Worm (Caenorhabditis elegans) whole organism, L2 larva: ENCODE measurements around the gene F11C1.4.

Source experiments
- C34F6.9 ChIP-seq: fragments of 150-350 bp; optimal IDR thresholded peaks from 2 replicates; lab custom pipeline; 2014; ENCODE audit warnings: missing biosample characterization, missing genetic modification characterization
- F13H6.1 ChIP-seq: sonication (generic microtip); optimal IDR thresholded peaks from 2 replicates; lab custom pipeline; 2016; ENCODE audit warnings: missing genetic modification characterization, missing compliant biosample characterization
- R02D3.7 ChIP-seq: fragments of 150-350 bp; optimal IDR thresholded peaks from 2 replicates; lab custom pipeline; 2014; ENCODE audit warnings: missing biosample characterization, missing genetic modification characterization
- Y55F3AM.14 ChIP-seq: fragments of 200-800 bp; sonication (Bioruptor generic); optimal IDR thresholded peaks from 2 replicates; lab custom pipeline; 2018; ENCODE audit warnings: mild to moderate bottlenecking, missing genetic modification characterization, missing compliant biosample characterization
- ZK546.5 ChIP-seq: sonication (generic microtip); optimal IDR thresholded peaks from 2 replicates; lab custom pipeline; 2017; ENCODE audit warnings: missing biosample characterization, missing genetic modification characterization
- alr-1 ChIP-seq: fragments of 150-350 bp; optimal IDR thresholded peaks from 2 replicates; lab custom pipeline; 2014; ENCODE audit warnings: missing biosample characterization, missing genetic modification characterization
- aly-2 ChIP-seq: fragments of 150-350 bp; optimal IDR thresholded peaks from 2 replicates; lab custom pipeline; 2014; ENCODE audit warnings: missing biosample characterization, missing genetic modification characterization
- ama-1 ChIP-seq: fragments of 150-350 bp; optimal IDR thresholded peaks from 2 replicates; lab custom pipeline; 2018; ENCODE audit warnings: inconsistent platforms
- blmp-1 ChIP-seq: sonication (generic microtip); optimal IDR thresholded peaks from 2 replicates; lab custom pipeline; 2017; ENCODE audit warnings: missing genetic modification characterization, mild to moderate bottlenecking, missing compliant biosample characterization, antibody characterized with exemption, moderate library complexity; ENCODE audit not compliant: insufficient read depth
- ceh-16 ChIP-seq: fragments of 150-350 bp; optimal IDR thresholded peaks from 2 replicates; lab custom pipeline; 2014; ENCODE audit warnings: missing biosample characterization, missing genetic modification characterization
- ceh-82 ChIP-seq: fragments of 150-350 bp; optimal IDR thresholded peaks from 2 replicates; lab custom pipeline; 2014; ENCODE audit warnings: missing biosample characterization, missing genetic modification characterization
- crh-2 ChIP-seq: sonication (generic microtip); optimal IDR thresholded peaks from 2 replicates; lab custom pipeline; 2017; ENCODE audit warnings: missing biosample characterization, missing genetic modification characterization
- dmd-4 ChIP-seq: sonication (generic microtip); optimal IDR thresholded peaks from 2 replicates; lab custom pipeline; 2017; ENCODE audit warnings: missing biosample characterization, missing genetic modification characterization
- egl-27 ChIP-seq: sonication (generic microtip); optimal IDR thresholded peaks from 3 replicates; lab custom pipeline; 2017; ENCODE audit warnings: missing biosample characterization, missing genetic modification reagents, missing genetic modification characterization
- elt-1 ChIP-seq: fragments of 150-350 bp; optimal IDR thresholded peaks from 2 replicates; lab custom pipeline; 2014; ENCODE audit warnings: missing biosample characterization, missing genetic modification characterization
- elt-3 ChIP-seq: sonication (generic microtip); optimal IDR thresholded peaks from 2 replicates; lab custom pipeline; 2017; ENCODE audit warnings: missing biosample characterization, missing genetic modification characterization
- fos-1 ChIP-seq: fragments of 150-350 bp; optimal IDR thresholded peaks from 2 replicates; lab custom pipeline; 2014; ENCODE audit warnings: missing biosample characterization, missing genetic modification characterization
- gmeb-1 ChIP-seq: fragments of 150-350 bp; optimal IDR thresholded peaks from 2 replicates; lab custom pipeline; 2014; ENCODE audit warnings: missing biosample characterization, missing genetic modification characterization
- lin-11 ChIP-seq: fragments of 150-350 bp; sonication (generic microtip); optimal IDR thresholded peaks from 2 replicates; lab custom pipeline; 2014; ENCODE audit warnings: missing biosample characterization, missing genetic modification characterization, inconsistent platforms, mixed read lengths
- lin-13 ChIP-seq: fragments of 150-350 bp; optimal IDR thresholded peaks from 2 replicates; lab custom pipeline; 2014; ENCODE audit warnings: missing biosample characterization, missing genetic modification reagents, missing genetic modification characterization
- lin-39 ChIP-seq: fragments of 150-350 bp; optimal IDR thresholded peaks from 2 replicates; lab custom pipeline; 2014; ENCODE audit warnings: missing biosample characterization, missing genetic modification reagents, missing genetic modification characterization
- lsy-2 ChIP-seq, 2 experiments: fragments of 150-350 bp in 1 of 2; sonication (generic microtip) in 1 of 2; optimal IDR thresholded peaks; 2 replicates each; lab custom pipeline; 2014 to 2017; ENCODE audit warnings: missing biosample characterization in 2 of 2, missing genetic modification characterization in 2 of 2
- mab-5 ChIP-seq: fragments of 150-350 bp; optimal IDR thresholded peaks from 2 replicates; lab custom pipeline; 2014; ENCODE audit warnings: missing biosample characterization, missing genetic modification characterization
- mbf-1 ChIP-seq: sonication (generic microtip); optimal IDR thresholded peaks from 2 replicates; lab custom pipeline; 2017; ENCODE audit warnings: missing biosample characterization, missing genetic modification characterization
- mdl-1 ChIP-seq, 2 experiments: fragments of 150-350 bp in 1 of 2; sonication (generic microtip) in 1 of 2; optimal IDR thresholded peaks; 2 replicates each; lab custom pipeline; 2017; ENCODE audit warnings: missing biosample characterization in 2 of 2, missing genetic modification characterization in 2 of 2
- nhr-10 ChIP-seq: sonication (generic microtip); optimal IDR thresholded peaks from 2 replicates; lab custom pipeline; 2017; ENCODE audit warnings: missing biosample characterization, missing genetic modification characterization
- nhr-11 ChIP-seq: fragments of 150-350 bp; optimal IDR thresholded peaks from 2 replicates; lab custom pipeline; 2014; ENCODE audit warnings: missing biosample characterization, missing genetic modification characterization
- nhr-12 ChIP-seq: fragments of 150-350 bp; optimal IDR thresholded peaks from 2 replicates; lab custom pipeline; 2014; ENCODE audit warnings: missing biosample characterization, missing genetic modification characterization
- nhr-129 ChIP-seq: fragments of 150-350 bp; optimal IDR thresholded peaks from 2 replicates; lab custom pipeline; 2014; ENCODE audit warnings: missing biosample characterization, missing genetic modification characterization
- nhr-21 ChIP-seq: fragments of 150-350 bp; optimal IDR thresholded peaks from 2 replicates; lab custom pipeline; 2014; ENCODE audit warnings: missing biosample characterization, missing genetic modification characterization
- nhr-23 ChIP-seq: fragments of 150-350 bp; optimal IDR thresholded peaks from 2 replicates; lab custom pipeline; 2014; ENCODE audit warnings: missing biosample characterization, missing genetic modification reagents, missing genetic modification characterization
- nhr-237 ChIP-seq: fragments of 150-350 bp; optimal IDR thresholded peaks from 2 replicates; lab custom pipeline; 2014; ENCODE audit warnings: missing biosample characterization, missing genetic modification characterization
- nhr-25 ChIP-seq: fragments of 150-350 bp; sonication (generic microtip); optimal IDR thresholded peaks from 3 replicates; lab custom pipeline; 2014; ENCODE audit warnings: missing biosample characterization, missing genetic modification characterization
- nhr-6 ChIP-seq: fragments of 150-350 bp; optimal IDR thresholded peaks from 2 replicates; lab custom pipeline; 2014; ENCODE audit warnings: missing biosample characterization, missing genetic modification characterization
- nhr-77 ChIP-seq: fragments of 150-350 bp; optimal IDR thresholded peaks from 2 replicates; lab custom pipeline; 2014; ENCODE audit warnings: missing biosample characterization, missing genetic modification characterization
- peb-1 ChIP-seq: fragments of 150-350 bp; optimal IDR thresholded peaks from 2 replicates; lab custom pipeline; 2014; ENCODE audit warnings: missing biosample characterization, missing genetic modification characterization
- sem-4 ChIP-seq: fragments of 150-350 bp; optimal IDR thresholded peaks from 2 replicates; lab custom pipeline; 2014; ENCODE audit warnings: missing biosample characterization, missing genetic modification reagents, missing genetic modification characterization
- skn-1 ChIP-seq: sonication (generic microtip); optimal IDR thresholded peaks from 2 replicates; lab custom pipeline; 2017; ENCODE audit warnings: missing biosample characterization, missing genetic modification characterization
- sma-3 ChIP-seq: sonication (generic microtip); optimal IDR thresholded peaks from 2 replicates; lab custom pipeline; 2016; ENCODE audit warnings: missing genetic modification reagents, missing genetic modification characterization, missing compliant biosample characterization
- sma-9 ChIP-seq, 2 experiments: fragments of 150-350 bp in 1 of 2; sonication (generic microtip) in 1 of 2; optimal IDR thresholded peaks; 2 replicates each; lab custom pipeline; 2014 to 2016; ENCODE audit warnings: missing genetic modification characterization in 2 of 2, mild to moderate bottlenecking in 1 of 2, missing biosample characterization in 1 of 2, missing compliant biosample characterization in 1 of 2, missing genetic modification reagents in 1 of 2, moderate library complexity in 1 of 2
- snpc-4 ChIP-seq: fragments of 150-350 bp; optimal IDR thresholded peaks from 2 replicates; lab custom pipeline; 2014; ENCODE audit warnings: missing biosample characterization, missing genetic modification characterization
- unc-39 ChIP-seq: fragments of 150-350 bp; optimal IDR thresholded peaks from 2 replicates; lab custom pipeline; 2014; ENCODE audit warnings: missing biosample characterization, missing genetic modification characterization
- unc-55 ChIP-seq: fragments of 150-350 bp; sonication (generic microtip); optimal IDR thresholded peaks from 3 replicates; lab custom pipeline; 2014; ENCODE audit warnings: missing biosample characterization, missing genetic modification reagents, missing genetic modification characterization
- unc-62 ChIP-seq: fragments of 150-350 bp; optimal IDR thresholded peaks from 2 replicates; lab custom pipeline; 2014; ENCODE audit warnings: missing biosample characterization, missing genetic modification reagents, missing genetic modification characterization
- zag-1 ChIP-seq: fragments of 150-350 bp; optimal IDR thresholded peaks from 2 replicates; lab custom pipeline; 2014; ENCODE audit warnings: missing biosample characterization, missing genetic modification characterization
- ztf-1 ChIP-seq: fragments of 200-800 bp; sonication (Bioruptor generic); conservative IDR thresholded peaks from 2 replicates; pipeline ENCODE4 v1.3.6; 2022; ENCODE audit warnings: missing genetic modification characterization, missing compliant biosample characterization
- ztf-11 ChIP-seq: sonication (generic microtip); optimal IDR thresholded peaks from 2 replicates; lab custom pipeline; 2017; ENCODE audit warnings: missing biosample characterization, missing genetic modification characterization
- ztf-4 ChIP-seq: fragments of 150-350 bp; optimal IDR thresholded peaks from 2 replicates; lab custom pipeline; 2014; ENCODE audit warnings: missing biosample characterization, missing genetic modification characterization

The F11C1.4 gene

DNA sequence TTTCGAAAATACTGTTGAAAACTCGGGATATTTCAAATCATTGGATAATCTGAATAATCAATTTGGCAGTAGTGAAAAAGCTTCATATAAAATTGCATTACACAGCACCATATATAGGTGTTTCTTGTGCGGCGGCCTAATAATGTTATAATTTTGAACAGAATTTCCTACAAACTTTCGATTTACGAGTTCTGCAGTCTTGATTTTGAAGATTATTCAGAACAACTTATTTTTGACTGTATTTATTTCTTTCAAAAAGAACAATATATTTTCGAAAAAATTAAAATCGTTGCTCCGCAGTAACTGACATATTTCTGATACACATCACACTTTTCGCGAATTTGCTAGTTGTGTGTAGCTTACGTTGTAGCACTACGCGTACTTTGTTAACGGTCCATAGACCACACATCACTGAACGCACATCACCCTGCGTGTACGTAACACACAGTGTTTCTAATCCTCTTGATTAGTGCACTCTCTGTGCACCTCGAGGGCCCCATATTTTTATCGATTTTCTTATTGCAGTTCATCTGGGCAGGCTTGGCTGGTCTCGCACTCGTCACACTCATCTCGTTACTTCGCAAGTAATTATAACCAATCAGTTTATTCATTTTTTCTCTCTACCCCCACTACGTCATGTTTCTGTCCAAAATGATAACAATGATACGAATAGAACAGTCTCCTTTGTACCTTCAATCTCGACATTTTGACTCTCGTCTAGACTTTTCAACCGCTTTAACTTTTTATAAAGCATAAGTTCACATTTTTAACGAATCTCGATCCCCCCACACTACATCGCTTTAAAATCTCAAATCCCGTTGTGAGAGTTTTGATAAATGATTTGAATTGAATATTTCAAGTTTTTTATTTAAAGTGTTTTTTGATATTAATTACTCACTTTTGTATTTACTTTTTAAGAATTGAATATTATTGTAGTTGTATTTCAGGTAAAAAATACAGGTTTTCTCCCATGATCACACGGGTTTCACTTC is 14.0 kb downstream of the F11C1.4 start, which contains the start of the genes F11C1.1 and vwa-8:
Gene F11C1.1 (minus strand): TSS at position 51 of the 992 bp plus-strand sequence.
Gene vwa-8 (plus strand): TSS at position 942 of the 992 bp plus-strand sequence.
- TF ChIP-seq egl-27 (tag; lab: Kevin White, UChicago) (no peak), nhr-21 (tag; lab: Kevin White, UChicago) (peak; percentile 51), lin-11 (no peak), mbf-1 (tag; lab: Kevin White, UChicago) (no peak), unc-62 (GFP tag; lab: Kevin White, UChicago) (no peak), ztf-1 (GFP tag; lab: Robert Waterston, UW) (no peak), sem-4 (no peak), nhr-23 (tag; lab: Kevin White, UChicago) (no peak), sma-9 (GFP tag; optimal IDR thresholded peaks at IDR 0.05; lab: Kevin White, UChicago) (peak; percentile 80), sma-9 (tag; optimal IDR thresholded peaks at IDR 0.05; lab: Kevin White, UChicago) (no peak), nhr-77 (tag; lab: Kevin White, UChicago) (no peak), nhr-129 (peak; percentile 80), mab-5 (tag; lab: Kevin White, UChicago) (no peak), lsy-2 (tag; optimal IDR thresholded peaks at IDR 0.05; lab: Kevin White, UChicago) (peak in 1 of 2 experiments; percentile 43), ama-1 (lab: Kevin White, UChicago) (no peak), ceh-82 (tag; lab: Kevin White, UChicago) (no peak), dmd-4 (tag; lab: Kevin White, UChicago) (no peak), F13H6.1 (tag; lab: Kevin White, UChicago) (peak; percentile 58), ZK546.5 (no peak), fos-1 (tag; lab: Kevin White, UChicago) (no peak), Y55F3AM.14 (GFP tag; lab: Kevin White, UChicago) (no peak), ztf-11 (tag; lab: Kevin White, UChicago) (no peak), lin-13 (GFP tag; lab: Kevin White, UChicago) (peak; percentile 43), zag-1 (tag; lab: Kevin White, UChicago) (no peak), mdl-1 (tag; optimal IDR thresholded peaks at IDR 0.05; lab: Kevin White, UChicago) (no peak), nhr-25 (peak; percentile 69), blmp-1 (tag; lab: Kevin White, UChicago) (no peak), elt-1 (tag; lab: Kevin White, UChicago) (no peak), nhr-237 (tag; lab: Kevin White, UChicago) (no peak), peb-1 (no peak), C34F6.9 (tag; lab: Kevin White, UChicago) (peak; percentile 32), nhr-6 (tag; lab: Kevin White, UChicago) (no peak), skn-1 (no peak), alr-1 (no peak), sma-3 (GFP tag; lab: Kevin White, UChicago) (peak; percentile 30), lin-39 (tag; lab: Kevin White, UChicago) (no peak), nhr-11 (no peak), ceh-16 (no peak), aly-2 (no peak), unc-39 (tag; lab: Kevin White, UChicago) (no peak), gmeb-1 (tag; lab: Kevin White, UChicago) (no peak), R02D3.7 (tag; lab: Kevin White, UChicago) (no peak), crh-2 (tag; lab: Kevin White, UChicago) (peak; percentile 50), unc-55 (no peak), nhr-12 (tag; lab: Kevin White, UChicago) (no peak), ztf-4 (tag; lab: Kevin White, UChicago) (no peak), nhr-10 (tag; lab: Kevin White, UChicago) (peak; percentile 63), elt-3 (tag; lab: Kevin White, UChicago) (no peak), snpc-4 (tag; lab: Kevin White, UChicago) (no peak)
